Worm (Caenorhabditis elegans) whole organism, late embryonic: ENCODE results near the gene Y66D12A.24.

ENCODE experiments used
- ceh-9 ChIP-seq: sonication (generic microtip); optimal IDR thresholded peaks from 2 replicates; lab custom pipeline; 2016; ENCODE audit warnings: mild to moderate bottlenecking, missing genetic modification characterization, inconsistent platforms, missing compliant biosample characterization
- ets-4 ChIP-seq: sonication (generic microtip); optimal IDR thresholded peaks from 2 replicates; lab custom pipeline; 2016; ENCODE audit warnings: missing genetic modification characterization, missing compliant biosample characterization
- hlh-6 ChIP-seq: sonication (generic microtip); optimal IDR thresholded peaks from 2 replicates; lab custom pipeline; 2016; ENCODE audit warnings: missing genotype, missing genetic modification characterization, missing compliant biosample characterization
- hlh-8 ChIP-seq: sonication (generic microtip); optimal IDR thresholded peaks from 2 replicates; lab custom pipeline; 2016; ENCODE audit warnings: missing genotype, missing genetic modification characterization, missing compliant biosample characterization
- unc-86 ChIP-seq: sonication (generic microtip); optimal IDR thresholded peaks from 2 replicates; lab custom pipeline; 2016; ENCODE audit warnings: missing genetic modification characterization, missing compliant biosample characterization

DNA sequence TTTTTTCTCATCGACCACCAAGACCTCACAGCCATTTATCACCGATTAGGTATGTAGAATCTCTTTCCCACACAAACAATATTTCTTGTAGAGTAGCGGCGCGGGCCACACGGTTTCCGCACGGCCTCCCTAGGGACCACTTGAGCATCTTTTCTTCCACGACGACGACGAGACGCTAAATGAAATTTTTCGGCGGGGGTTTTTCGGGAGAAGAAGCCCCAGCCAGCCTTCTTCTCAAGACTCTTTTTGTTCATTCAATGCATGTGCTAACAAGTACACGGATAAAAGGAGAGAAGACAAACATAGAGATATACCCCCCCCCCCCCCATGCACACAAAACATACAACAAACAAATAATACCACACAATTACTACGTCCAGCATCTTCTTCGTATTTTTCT, 37.6 kb upstream of the Y66D12A.24 start:
- TF ChIP-seq hlh-8 (tag; lab: Kevin White, UChicago) (no peak), ceh-9 (tag; lab: Kevin White, UChicago) (no peak), ets-4 (tag; lab: Kevin White, UChicago) (no peak), hlh-6 (tag; lab: Kevin White, UChicago) (no peak), unc-86 (tag; lab: Kevin White, UChicago) (no peak)
